Fruit fly (Drosophila melanogaster) whole organism, embryonic: ENCODE measurements around the gene Alp10.

Experiments used
- CG10979 ChIP-seq: fragments of 200-800 bp; sonication (Bioruptor generic); optimal IDR thresholded peaks from 2 replicates; lab custom pipeline; 2018; ENCODE audit warnings: missing biosample characterization, mild to moderate bottlenecking, missing genetic modification characterization, moderate library complexity
- CG13287 ChIP-seq: fragments of 200-800 bp; sonication (Bioruptor generic); IDR thresholded peaks from 2 replicates; pipeline ENCODE4 v1.3.6; 2022; ENCODE audit warnings: missing biosample characterization, missing genetic modification characterization; ENCODE audit not compliant: partially characterized antibody
- CG2889 ChIP-seq: fragments of 200-800 bp; sonication (Bioruptor generic); IDR thresholded peaks from 3 replicates; pipeline ENCODE4 v1.3.6; 2022; ENCODE audit warnings: missing biosample characterization, missing genetic modification characterization
- cad ChIP-seq: fragments of >200 bp; optimal IDR thresholded peaks from 2 replicates; lab custom pipeline; 2017; ENCODE audit warnings: missing biosample characterization, missing genetic modification characterization
- emc ChIP-seq: fragments of 200-800 bp; sonication (Bioruptor generic); optimal IDR thresholded peaks from 2 replicates; lab custom pipeline; 2016; ENCODE audit warnings: missing biosample characterization, missing genetic modification characterization
- peb ChIP-seq: fragments of 200-800 bp; sonication (Bioruptor generic); IDR thresholded peaks from 2 replicates; pipeline ENCODE4 v1.3.6; 2022; ENCODE audit warnings: missing biosample characterization, missing genetic modification characterization
- sc ChIP-seq, 3 experiments: fragments of >200 bp in 2 of 3; fragments of 200-800 bp in 1 of 3; sonication (Bioruptor generic) in 1 of 3; optimal IDR thresholded peaks; 2 replicates in 2 of 3; 3 replicates in 1 of 3; lab custom pipeline; 2017; ENCODE audit warnings: mild to moderate bottlenecking in 1 of 3, missing biosample characterization in 1 of 3, missing genetic modification characterization in 1 of 3, missing genetic modification reagents in 1 of 3
- zfh1 ChIP-seq: fragments of 200-800 bp; sonication (Bioruptor generic); IDR thresholded peaks from 3 replicates; pipeline ENCODE4 v1.3.6; 2022; ENCODE audit warnings: missing biosample characterization, missing genetic modification characterization

DNA sequence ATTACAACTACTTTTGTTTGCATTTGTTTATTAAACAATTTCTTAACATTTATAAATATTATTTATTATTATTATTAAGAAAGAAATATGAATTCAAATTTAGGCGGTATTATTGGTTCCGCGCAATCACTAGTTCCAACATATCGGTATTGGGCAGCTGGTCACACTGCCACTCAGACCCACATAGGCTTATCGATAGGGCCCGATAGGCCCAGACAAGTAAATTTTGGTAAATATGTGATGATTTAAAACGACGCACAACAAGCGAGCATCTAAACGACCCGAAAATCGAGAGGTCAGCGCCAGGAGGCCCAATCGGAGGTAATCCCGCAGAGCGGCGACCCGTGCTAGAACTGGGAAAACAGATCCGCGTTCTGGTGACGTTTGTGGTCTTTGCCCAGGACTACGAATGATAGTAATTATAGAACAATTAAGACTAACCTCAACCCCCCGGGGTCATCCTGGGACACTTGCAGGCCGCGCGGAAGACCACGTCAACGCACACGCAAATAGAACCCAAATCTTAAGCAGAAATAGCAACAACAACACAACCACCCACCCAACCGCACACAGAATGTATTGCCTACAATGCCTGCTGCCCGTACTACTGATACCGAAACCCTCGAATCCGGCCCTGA is 29.9 kb downstream of the Alp10 start, which contains the start of gene bc10:
- TF ChIP-seq peb (GFP tag; lab: Robert Waterston, UW) (no peak), zfh1 (GFP tag; lab: Robert Waterston, UW) (no peak), CG2889 (GFP tag; lab: Robert Waterston, UW) (no peak), CG13287 (peak; percentile 92), cad (GFP tag; lab: Kevin White, UChicago) (no peak), CG10979 (tag; lab: Kevin White, UChicago) (no peak), emc (no peak), sc (optimal IDR thresholded peaks at IDR 0.05; lab: Kevin White, UChicago) (no peak), sc (GFP tag; optimal IDR thresholded peaks at IDR 0.05; lab: Kevin White, UChicago) (no peak)
